Worm (Caenorhabditis elegans) whole organism, young adult: ENCODE results near the gene coa-1.

Source experiments
- C17E4.6 ChIP-seq: fragments of 200-800 bp; sonication (Bioruptor generic); IDR thresholded peaks from 2 replicates; pipeline ENCODE4 v1.3.6; 2022; ENCODE audit warnings: missing genetic modification reagents, missing genetic modification characterization, missing compliant biosample characterization
- D2030.7 ChIP-seq: fragments of 200-800 bp; sonication (Bioruptor generic); IDR thresholded peaks from 2 replicates; pipeline ENCODE4 v1.3.6; 2022; ENCODE audit warnings: missing genetic modification reagents, missing genetic modification characterization, missing compliant biosample characterization
- F10E7.11 ChIP-seq: sonication (generic microtip); optimal IDR thresholded peaks from 2 replicates; lab custom pipeline; 2017; ENCODE audit warnings: mild to moderate bottlenecking, missing genetic modification characterization, moderate library complexity, missing compliant biosample characterization
- F22D6.2 ChIP-seq: sonication (generic microtip); optimal IDR thresholded peaks from 2 replicates; lab custom pipeline; 2016; ENCODE audit warnings: mild to moderate bottlenecking, missing genetic modification characterization, missing compliant biosample characterization
- F23B12.7 ChIP-seq: sonication (generic microtip); optimal IDR thresholded peaks from 2 replicates; lab custom pipeline; 2017; ENCODE audit warnings: missing genetic modification characterization, mild to moderate bottlenecking, missing compliant biosample characterization, antibody characterized with exemption, moderate library complexity; ENCODE audit not compliant: insufficient read depth
- F33H1.4 ChIP-seq: fragments of 200-800 bp; sonication (Bioruptor generic); IDR thresholded peaks from 2 replicates; pipeline ENCODE4 v1.3.6; 2022; ENCODE audit warnings: missing genetic modification reagents, missing genetic modification characterization, missing compliant biosample characterization
- F39B2.1 ChIP-seq: fragments of 200-800 bp; sonication (Bioruptor generic); IDR thresholded peaks from 2 replicates; pipeline ENCODE4 v1.3.6; 2022; ENCODE audit warnings: missing genetic modification reagents, missing genetic modification characterization, missing compliant biosample characterization
- K12H6.12 ChIP-seq: fragments of 200-800 bp; sonication (Bioruptor generic); optimal IDR thresholded peaks from 2 replicates; lab custom pipeline; 2018; ENCODE audit warnings: mild to moderate bottlenecking, missing genetic modification characterization, missing compliant biosample characterization
- T26A5.8 ChIP-seq: sonication (generic microtip); optimal IDR thresholded peaks from 2 replicates; lab custom pipeline; 2016; ENCODE audit warnings: missing genetic modification characterization, missing compliant biosample characterization
- Y53G8AR.9 ChIP-seq: fragments of 200-800 bp; sonication (Bioruptor generic); conservative IDR thresholded peaks from 2 replicates; pipeline ENCODE4 v1.3.6; 2022; ENCODE audit warnings: missing genetic modification reagents, missing genetic modification characterization, missing compliant biosample characterization
- Y56A3A.18 ChIP-seq: fragments of 200-800 bp; sonication (Bioruptor generic); IDR thresholded peaks from 2 replicates; pipeline ENCODE4 v1.3.6; 2022; ENCODE audit warnings: missing genetic modification reagents, missing genetic modification characterization, missing compliant biosample characterization
- Y67H2A.10 ChIP-seq: fragments of 200-800 bp; sonication (Bioruptor generic); conservative IDR thresholded peaks from 2 replicates; pipeline ENCODE4 v1.3.6; 2022; ENCODE audit warnings: missing genetic modification reagents, missing genetic modification characterization, missing compliant biosample characterization
- akir-1 ChIP-seq: fragments of 200-800 bp; sonication (Bioruptor generic); optimal IDR thresholded peaks from 2 replicates; lab custom pipeline; 2018; ENCODE audit warnings: mild to moderate bottlenecking, missing genetic modification characterization, moderate library complexity, missing compliant biosample characterization
- aptf-3 ChIP-seq: fragments of 200-800 bp; sonication (Bioruptor generic); IDR thresholded peaks from 2 replicates; pipeline ENCODE4 v1.3.6; 2022; ENCODE audit warnings: missing genetic modification characterization, missing compliant biosample characterization
- atf-7 ChIP-seq: sonication (generic microtip); optimal IDR thresholded peaks from 2 replicates; lab custom pipeline; 2017; ENCODE audit warnings: mild to moderate bottlenecking, missing genetic modification characterization, missing compliant biosample characterization
- attf-5 ChIP-seq: fragments of 200-800 bp; sonication (Bioruptor generic); optimal IDR thresholded peaks from 2 replicates; lab custom pipeline; 2018; ENCODE audit warnings: mild to moderate bottlenecking, missing genetic modification characterization, missing compliant biosample characterization
- ccch-3 ChIP-seq: fragments of 200-800 bp; sonication (Bioruptor generic); optimal IDR thresholded peaks from 2 replicates; lab custom pipeline; 2018; ENCODE audit warnings: mild to moderate bottlenecking, missing genetic modification characterization, missing compliant biosample characterization
- cebp-2 ChIP-seq: fragments of 200-800 bp; sonication (Bioruptor generic); IDR thresholded peaks from 2 replicates; pipeline ENCODE4 v1.3.6; 2022; ENCODE audit warnings: missing genetic modification characterization, missing compliant biosample characterization
- ceh-27 ChIP-seq: fragments of 200-800 bp; sonication (Bioruptor generic); optimal IDR thresholded peaks from 2 replicates; lab custom pipeline; 2018; ENCODE audit warnings: mild to moderate bottlenecking, missing genetic modification characterization, moderate library complexity, missing compliant biosample characterization
- dpff-1 ChIP-seq: sonication (generic microtip); optimal IDR thresholded peaks from 2 replicates; lab custom pipeline; 2017; ENCODE audit warnings: mild to moderate bottlenecking, missing genetic modification characterization, missing compliant biosample characterization
- efl-1 ChIP-seq: fragments of 150-350 bp; optimal IDR thresholded peaks from 2 replicates; lab custom pipeline; 2014; ENCODE audit warnings: missing biosample characterization, missing genetic modification reagents, missing genetic modification characterization
- egl-18 ChIP-seq: fragments of 200-800 bp; sonication (Bioruptor generic); IDR thresholded peaks from 2 replicates; pipeline ENCODE4 v1.3.6; 2022; ENCODE audit warnings: missing genetic modification reagents, missing genetic modification characterization, missing compliant biosample characterization
- egrh-3 ChIP-seq: fragments of 200-800 bp; sonication (Bioruptor generic); IDR thresholded peaks from 2 replicates; pipeline ENCODE4 v1.3.6; 2022; ENCODE audit warnings: missing genetic modification reagents, missing genetic modification characterization, missing compliant biosample characterization
- ets-4 ChIP-seq: fragments of 200-800 bp; sonication (Bioruptor generic); optimal IDR thresholded peaks from 2 replicates; lab custom pipeline; 2018; ENCODE audit warnings: mild to moderate bottlenecking, missing genetic modification characterization, missing compliant biosample characterization
- him-1 ChIP-seq: sonication (generic microtip); optimal IDR thresholded peaks from 2 replicates; lab custom pipeline; 2016; ENCODE audit warnings: missing genotype, missing genetic modification reagents, missing genetic modification characterization, missing compliant biosample characterization
- let-607 ChIP-seq, 2 experiments: fragments of 200-800 bp in 1 of 2; sonication (Bioruptor generic) in 1 of 2; sonication (generic microtip) in 1 of 2; optimal IDR thresholded peaks; 2 replicates each; lab custom pipeline; 2016 to 2018; ENCODE audit warnings: mild to moderate bottlenecking in 2 of 2, missing compliant biosample characterization in 2 of 2, missing genetic modification characterization in 2 of 2, moderate library complexity in 2 of 2, missing genotype in 1 of 2
- lin-35 ChIP-seq, 3 experiments: fragments of 150-350 bp in 2 of 3; sonication (generic microtip) in 1 of 3; optimal IDR thresholded peaks; 2 replicates each; lab custom pipeline; 2014 to 2018; ENCODE audit warnings: missing biosample characterization in 3 of 3, missing genetic modification characterization in 3 of 3, missing genetic modification reagents in 3 of 3
- madf-8 ChIP-seq: fragments of 200-800 bp; sonication (Bioruptor generic); conservative IDR thresholded peaks from 2 replicates; pipeline ENCODE4 v1.3.6; 2022; ENCODE audit warnings: missing genetic modification reagents, missing genetic modification characterization, missing compliant biosample characterization
- mxl-1 ChIP-seq: sonication (generic microtip); optimal IDR thresholded peaks from 2 replicates; lab custom pipeline; 2016; ENCODE audit warnings: missing genetic modification characterization, missing compliant biosample characterization
- nfya-2 ChIP-seq: fragments of 200-800 bp; sonication (Bioruptor generic); IDR thresholded peaks from 2 replicates; pipeline ENCODE4 v1.3.6; 2022; ENCODE audit warnings: missing genetic modification reagents, missing genetic modification characterization, missing compliant biosample characterization
- nhr-120 ChIP-seq: fragments of 200-800 bp; sonication (Bioruptor generic); IDR thresholded peaks from 2 replicates; pipeline ENCODE4 v1.3.6; 2022; ENCODE audit warnings: missing genetic modification characterization, missing compliant biosample characterization
- nhr-27 ChIP-seq: fragments of 200-800 bp; sonication (Bioruptor generic); optimal IDR thresholded peaks from 2 replicates; lab custom pipeline; 2018; ENCODE audit warnings: mild to moderate bottlenecking, missing genetic modification characterization, moderate library complexity, missing compliant biosample characterization
- nhr-90 ChIP-seq: sonication (generic microtip); optimal IDR thresholded peaks from 2 replicates; lab custom pipeline; 2016; ENCODE audit warnings: missing genotype, mild to moderate bottlenecking, missing genetic modification characterization, missing compliant biosample characterization
- pha-4 ChIP-seq: fragments of 150-350 bp; sonication (generic microtip); optimal IDR thresholded peaks from 2 replicates; lab custom pipeline; 2014; ENCODE audit warnings: missing biosample characterization, missing genetic modification reagents, missing genetic modification characterization
- rcor-1 ChIP-seq: fragments of 200-800 bp; sonication (Bioruptor generic); IDR thresholded peaks from 2 replicates; pipeline ENCODE4 v1.3.6; 2022; ENCODE audit warnings: missing genetic modification reagents, missing genetic modification characterization, missing compliant biosample characterization
- snpc-1.1 ChIP-seq: sonication (generic microtip); optimal IDR thresholded peaks from 2 replicates; lab custom pipeline; 2017; ENCODE audit warnings: missing genetic modification characterization, mild to moderate bottlenecking, missing compliant biosample characterization, antibody characterized with exemption, moderate library complexity, missing genotype, missing genetic modification reagents; ENCODE audit not compliant: insufficient read depth
- tbp1 ChIP-seq: fragments of 200-800 bp; sonication (Bioruptor generic); optimal IDR thresholded peaks from 2 replicates; lab custom pipeline; 2018; ENCODE audit warnings: mild to moderate bottlenecking, missing genetic modification characterization, missing compliant biosample characterization
- tbx-9 ChIP-seq: sonication (generic microtip); optimal IDR thresholded peaks from 2 replicates; lab custom pipeline; 2016; ENCODE audit warnings: borderline replicate concordance, missing genetic modification characterization, inconsistent platforms, missing compliant biosample characterization
- unc-62 ChIP-seq: fragments of 150-350 bp; optimal IDR thresholded peaks from 2 replicates; lab custom pipeline; 2014; ENCODE audit warnings: missing biosample characterization, missing genetic modification reagents, missing genetic modification characterization
- zfh-2 ChIP-seq: fragments of 200-800 bp; sonication (Bioruptor generic); conservative IDR thresholded peaks from 2 replicates; pipeline ENCODE4 v1.3.6; 2022; ENCODE audit warnings: missing genetic modification reagents, missing genetic modification characterization, missing compliant biosample characterization
- zim-3 ChIP-seq: sonication (generic microtip); optimal IDR thresholded peaks from 2 replicates; lab custom pipeline; 2017; ENCODE audit warnings: mild to moderate bottlenecking, missing genetic modification characterization, moderate library complexity, missing compliant biosample characterization
- ztf-22 ChIP-seq: fragments of 200-800 bp; sonication (Bioruptor generic); optimal IDR thresholded peaks from 2 replicates; lab custom pipeline; 2018; ENCODE audit warnings: mild to moderate bottlenecking, missing genetic modification characterization, moderate library complexity, missing compliant biosample characterization
- ztf-28 ChIP-seq: fragments of 200-800 bp; sonication (Bioruptor generic); IDR thresholded peaks from 2 replicates; pipeline ENCODE4 v1.3.6; 2022; ENCODE audit warnings: missing genetic modification reagents, missing genetic modification characterization, missing compliant biosample characterization
- ztf-6 ChIP-seq: fragments of 200-800 bp; sonication (Bioruptor generic); IDR thresholded peaks from 2 replicates; pipeline ENCODE4 v1.3.6; 2022; ENCODE audit warnings: missing genetic modification reagents, missing genetic modification characterization, missing compliant biosample characterization

Gene coa-1

DNA sequence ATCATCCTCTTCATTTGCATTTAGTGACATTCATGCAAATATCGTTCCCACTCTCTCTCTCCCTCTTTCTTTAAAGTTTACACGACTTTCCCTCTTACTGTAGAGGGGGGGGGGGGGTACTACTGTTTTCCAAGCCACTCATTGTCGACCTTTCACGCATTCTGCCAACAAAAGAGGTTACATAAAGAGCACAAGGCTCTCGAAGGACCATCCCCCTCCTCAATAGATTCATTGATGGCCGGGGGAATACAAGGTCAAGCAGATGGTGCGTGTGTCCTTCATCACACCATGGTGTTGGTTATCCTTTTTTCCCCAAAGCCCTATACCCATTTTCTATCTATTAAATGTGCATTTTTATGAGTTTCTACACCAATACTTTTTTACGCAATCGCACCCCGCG, 32.1 kb upstream of the coa-1 start:
- no peak for TF ChIP-seq F22D6.2 (tag; lab: Kevin White, UChicago)

ce11 chrIV:174115-174514, 31.0 kb upstream of the coa-1 start:
- TF ChIP-seq lin-35 (GFP tag; optimal IDR thresholded peaks at IDR 0.05; lab: Kevin White, UChicago) (no peak), cebp-2 (GFP tag; lab: Robert Waterston, UW) (no peak), nhr-90 (tag; lab: Kevin White, UChicago) (no peak), tbx-9 (no peak), madf-8 (GFP tag; lab: Robert Waterston, UW) (no peak), nhr-120 (no peak), tbp1 (GFP tag; lab: Kevin White, UChicago) (no peak), efl-1 (GFP tag; lab: Kevin White, UChicago) (no peak), F33H1.4 (no peak), zfh-2 (GFP tag; lab: Robert Waterston, UW) (no peak), F23B12.7 (tag; lab: Kevin White, UChicago) (no peak), Y53G8AR.9 (GFP tag; lab: Robert Waterston, UW) (no peak), egl-18 (GFP tag; lab: Robert Waterston, UW) (no peak), dpff-1 (tag; lab: Kevin White, UChicago) (no peak), K12H6.12 (tag; lab: Kevin White, UChicago) (no peak), rcor-1 (GFP tag; lab: Robert Waterston, UW) (no peak), ztf-22 (GFP tag; lab: Kevin White, UChicago) (no peak), mxl-1 (no peak)

ce11 chrIV:175698-176097, 29.4 kb upstream of the coa-1 start:
- TF ChIP-seq zfh-2 (GFP tag; lab: Robert Waterston, UW): peak; percentile 75
- peak; percentile 34 for TF ChIP-seq ceh-27 (GFP tag; lab: Kevin White, UChicago)
- TF ChIP-seq egrh-3 (GFP tag; lab: Robert Waterston, UW): peak; percentile 78; the same call in 1 of the 2 replicates
- no peak for TF ChIP-seq aptf-3 (GFP tag; lab: Robert Waterston, UW)

DNA sequence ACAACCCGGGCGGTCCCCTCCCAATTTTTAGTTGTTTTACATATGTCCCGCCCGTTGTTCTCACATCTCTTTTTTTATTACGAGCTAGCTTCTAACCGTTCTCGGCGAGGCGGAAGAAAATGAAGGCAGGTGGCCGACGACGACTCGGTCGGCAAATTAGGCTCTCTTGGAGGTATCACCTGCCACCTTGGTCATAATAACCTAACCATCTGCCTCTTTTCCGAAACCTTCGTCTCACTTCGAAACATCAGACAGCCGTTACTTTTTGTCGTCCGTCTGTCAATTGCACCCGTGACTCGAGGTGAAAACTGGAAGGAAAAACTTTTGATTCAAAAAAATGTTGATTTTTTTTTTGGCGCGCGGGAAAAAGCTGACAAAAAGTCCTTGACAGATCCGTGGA, 27.6 kb upstream of the coa-1 start:
- TF ChIP-seq F22D6.2 (tag; lab: Kevin White, UChicago) (no peak), lin-35 (GFP tag; optimal IDR thresholded peaks at IDR 0.05; lab: Kevin White, UChicago) (no peak), nfya-2 (no peak), tbx-9 (no peak), unc-62 (GFP tag; lab: Kevin White, UChicago) (no peak), let-607 (tag; optimal IDR thresholded peaks at IDR 0.05; lab: Kevin White, UChicago) (no peak), Y67H2A.10 (GFP tag; lab: Robert Waterston, UW) (no peak), F23B12.7 (tag; lab: Kevin White, UChicago) (no peak), ets-4 (no peak), zim-3 (no peak), F39B2.1 (no peak)

ce11 chrIV:178696-179095, 26.4 kb upstream of the coa-1 start, which contains the start of gene tcl-2:
Gene tcl-2, plus strand, starts transcription at chrIV:179083.
- TF ChIP-seq atf-7 (tag; lab: Kevin White, UChicago): no peak
- no peak for TF ChIP-seq ztf-6 (GFP tag; lab: Robert Waterston, UW)
- TF ChIP-seq efl-1 (GFP tag; lab: Kevin White, UChicago): no peak
- no peak for TF ChIP-seq F10E7.11 (tag; lab: Kevin White, UChicago)
- TF ChIP-seq C17E4.6 (GFP tag; lab: Robert Waterston, UW): no peak
- TF ChIP-seq attf-5 (GFP tag; lab: Kevin White, UChicago): no peak
- TF ChIP-seq T26A5.8: no peak
- no peak for TF ChIP-seq Y56A3A.18
- TF ChIP-seq snpc-1.1 (tag; lab: Kevin White, UChicago): no peak
- no peak for TF ChIP-seq him-1
- no peak for TF ChIP-seq D2030.7
- TF ChIP-seq ztf-28: no peak
- TF ChIP-seq nhr-27: no peak
- no peak for TF ChIP-seq ccch-3
- no peak for TF ChIP-seq pha-4 (tag; lab: Kevin White, UChicago)
- no peak for TF ChIP-seq akir-1 (GFP tag; lab: Kevin White, UChicago)
